Fruit fly (Drosophila melanogaster): ENCODE data around the gene CG7029.

The CG7029 gene

dm6 chr3R:22803655-22804341 lies 53.1 kb downstream of the CG7029 start, which contains the start of gene CG7031:
TSS of gene CG7031 (plus strand) at chr3R:22804291.
- TF ChIP-seq CG12768 (GFP tag; optimal IDR thresholded peaks at IDR 0.05): no peak
- TF ChIP-seq CG33017 (tag; optimal IDR thresholded peaks at IDR 0.05): no peak
- TF ChIP-seq Crg-1 (GFP tag; optimal IDR thresholded peaks at IDR 0.05): no peak
- TF ChIP-seq CG1620 (GFP tag; optimal IDR thresholded peaks at IDR 0.05): no peak
- no peak for TF ChIP-seq pad (GFP tag; optimal IDR thresholded peaks at IDR 0.05)
- no peak for TF ChIP-seq tj (GFP tag; optimal IDR thresholded peaks at IDR 0.05)
- TF ChIP-seq cnc (optimal IDR thresholded peaks at IDR 0.05): no peak
- no peak for TF ChIP-seq toe (GFP tag; optimal IDR thresholded peaks at IDR 0.05)
- TF ChIP-seq CG14711 (tag; optimal IDR thresholded peaks at IDR 0.05): no peak
- TF ChIP-seq CG7045 (GFP tag; optimal IDR thresholded peaks at IDR 0.05): no peak
- TF ChIP-seq CG5204 (GFP tag; optimal IDR thresholded peaks at IDR 0.05): no peak
- no peak for TF ChIP-seq Mnt (GFP tag; optimal IDR thresholded peaks at IDR 0.05)
- no peak for TF ChIP-seq CG11617 (GFP tag; optimal IDR thresholded peaks at IDR 0.05)
- TF ChIP-seq cic (GFP tag; optimal IDR thresholded peaks at IDR 0.05): no peak
- TF ChIP-seq CG7101 (tag; optimal IDR thresholded peaks at IDR 0.05): no peak
- no peak for TF ChIP-seq Clk (GFP tag; optimal IDR thresholded peaks at IDR 0.05)
- no peak for TF ChIP-seq Hr96 (GFP tag; optimal IDR thresholded peaks at IDR 0.05)

dm6 chr3R:22807132-22807531 lies 56.4 kb downstream of the CG7029 start:
- TF ChIP-seq CG1620 (GFP tag; optimal IDR thresholded peaks at IDR 0.05) (no peak), CG14711 (tag; optimal IDR thresholded peaks at IDR 0.05) (no peak), CG33017 (tag; optimal IDR thresholded peaks at IDR 0.05) (no peak), cnc (optimal IDR thresholded peaks at IDR 0.05) (no peak), cic (GFP tag; optimal IDR thresholded peaks at IDR 0.05) (no peak), CG11617 (GFP tag; optimal IDR thresholded peaks at IDR 0.05) (no peak), CG5204 (GFP tag; optimal IDR thresholded peaks at IDR 0.05) (no peak), Clk (GFP tag; optimal IDR thresholded peaks at IDR 0.05) (no peak), pad (GFP tag; optimal IDR thresholded peaks at IDR 0.05) (no peak), Mnt (GFP tag; optimal IDR thresholded peaks at IDR 0.05) (no peak), bab1 (GFP tag; optimal IDR thresholded peaks at IDR 0.05) (no peak), toe (GFP tag; optimal IDR thresholded peaks at IDR 0.05) (no peak), kay (GFP tag; ENCODE audit: borderline replicate concordance) (no peak), CG7101 (tag; optimal IDR thresholded peaks at IDR 0.05) (no peak), tj (GFP tag; optimal IDR thresholded peaks at IDR 0.05) (no peak), ovo (GFP tag; optimal IDR thresholded peaks at IDR 0.05) (no peak), CG7045 (GFP tag; optimal IDR thresholded peaks at IDR 0.05) (no peak), Hr96 (GFP tag; optimal IDR thresholded peaks at IDR 0.05) (no peak)

dm6 chr3R:22810277-22810676 lies 59.6 kb downstream of the CG7029 start:
- TF ChIP-seq toe (GFP tag; optimal IDR thresholded peaks at IDR 0.05) (no peak), CG14711 (tag; optimal IDR thresholded peaks at IDR 0.05) (no peak), cic (GFP tag; optimal IDR thresholded peaks at IDR 0.05) (no peak), CG7045 (GFP tag; optimal IDR thresholded peaks at IDR 0.05) (no peak), CG7101 (tag; optimal IDR thresholded peaks at IDR 0.05) (no peak), CG33017 (tag; optimal IDR thresholded peaks at IDR 0.05) (no peak), tj (GFP tag; optimal IDR thresholded peaks at IDR 0.05) (no peak), CG1620 (GFP tag; optimal IDR thresholded peaks at IDR 0.05) (no peak), Crg-1 (GFP tag; optimal IDR thresholded peaks at IDR 0.05) (no peak), Mnt (GFP tag; optimal IDR thresholded peaks at IDR 0.05) (no peak), Hr96 (GFP tag; optimal IDR thresholded peaks at IDR 0.05) (no peak), kay (GFP tag; ENCODE audit: borderline replicate concordance) (no peak)

- TF ChIP-seq ovo (GFP tag; optimal IDR thresholded peaks at IDR 0.05): no peak
Measured at dm6 chr3R:22816078-22816436, 65.4 kb downstream of the CG7029 start, which contains the start of gene CG13840. TSS of gene CG13840 (minus strand) at chr3R:22816178.

- TF ChIP-seq pad (GFP tag; optimal IDR thresholded peaks at IDR 0.05) (peak; percentile 32), CG11617 (GFP tag; optimal IDR thresholded peaks at IDR 0.05) (peak; percentile 30), bab1 (GFP tag; optimal IDR thresholded peaks at IDR 0.05) (peak; percentile 93), CG7045 (GFP tag; optimal IDR thresholded peaks at IDR 0.05) (no peak), Hr96 (GFP tag; optimal IDR thresholded peaks at IDR 0.05) (peak; percentile 41), CG5204 (GFP tag; optimal IDR thresholded peaks at IDR 0.05) (no peak), tj (GFP tag; optimal IDR thresholded peaks at IDR 0.05) (peak; percentile 96), CG12768 (GFP tag; optimal IDR thresholded peaks at IDR 0.05) (no peak), ovo (GFP tag; optimal IDR thresholded peaks at IDR 0.05) (no peak), CG1620 (GFP tag; optimal IDR thresholded peaks at IDR 0.05) (peak; percentile 33), CG7101 (tag; optimal IDR thresholded peaks at IDR 0.05) (peak; percentile 66), Clk (GFP tag; optimal IDR thresholded peaks at IDR 0.05) (no peak), CG14711 (tag; optimal IDR thresholded peaks at IDR 0.05) (peak; percentile 73)
Measured at dm6 chr3R:22816437-22817173, 65.9 kb downstream of the CG7029 start.

- TF ChIP-seq cnc (optimal IDR thresholded peaks at IDR 0.05): no peak
- no peak for TF ChIP-seq CG5204 (GFP tag; optimal IDR thresholded peaks at IDR 0.05)
- no peak for TF ChIP-seq Clk (GFP tag; optimal IDR thresholded peaks at IDR 0.05)
- no peak for TF ChIP-seq tj (GFP tag; optimal IDR thresholded peaks at IDR 0.05)
- no peak for TF ChIP-seq CG14711 (tag; optimal IDR thresholded peaks at IDR 0.05)
- no peak for TF ChIP-seq kay (GFP tag; ENCODE audit: borderline replicate concordance)
- no peak for TF ChIP-seq CG7101 (tag; optimal IDR thresholded peaks at IDR 0.05)
- no peak for TF ChIP-seq CG11617 (GFP tag; optimal IDR thresholded peaks at IDR 0.05)
Measured at dm6 chr3R:22822729-22823128, 72.0 kb downstream of the CG7029 start.
